Fruit fly (Drosophila melanogaster): Measurements from ENCODE around the gene baz.

Gene baz

dm6 chrX:17170484-17170944 lies 10.7 kb downstream of the baz start:
- TF ChIP-seq gl (tag; optimal IDR thresholded peaks at IDR 0.05) (no peak), CG12605 (GFP tag; IDR thresholded peaks at IDR 0.05) (peak; percentile 53; the same call in 1 of the 2 replicates), CG8301 (tag; optimal IDR thresholded peaks at IDR 0.05) (peak; percentile 54), Pif1B (GFP tag; optimal IDR thresholded peaks at IDR 0.05) (peak; percentile 56), CG15710 (tag; optimal IDR thresholded peaks at IDR 0.05) (peak; percentile 69), CG34367 (tag; optimal IDR thresholded peaks at IDR 0.05) (peak; percentile 46), CG4496 (GFP tag; IDR thresholded peaks at IDR 0.05) (peak; percentile 36; the same call in 1 of the 3 replicates), Pif1A (GFP tag; optimal IDR thresholded peaks at IDR 0.05) (peak; percentile 35), Ets98B (GFP tag; IDR thresholded peaks at IDR 0.05) (peak; percentile 79), CG10348 (GFP tag; IDR thresholded peaks at IDR 0.05) (no peak), CG8159 (tag; optimal IDR thresholded peaks at IDR 0.05) (peak; percentile 77), D1 (tag; optimal IDR thresholded peaks at IDR 0.05) (no peak), CG32121 (GFP tag; IDR thresholded peaks at IDR 0.05) (peak; percentile 79), CG17806 (tag; optimal IDR thresholded peaks at IDR 0.05) (peak; percentile 67), CG14655 (GFP tag; optimal IDR thresholded peaks at IDR 0.05) (peak; percentile 82), Snoo (tag; optimal IDR thresholded peaks at IDR 0.05) (peak; percentile 47), CG13204 (GFP tag; optimal IDR thresholded peaks at IDR 0.05) (peak; percentile 35), fd96Ca (GFP tag; IDR thresholded peaks at IDR 0.05) (peak; percentile 69; the same call in 2 of the 3 replicates), rn (GFP tag; IDR thresholded peaks at IDR 0.05) (no peak), EcR (GFP tag; optimal IDR thresholded peaks at IDR 0.05) (peak; percentile 93), CG9948 (tag; optimal IDR thresholded peaks at IDR 0.05) (peak; percentile 70)

- TF ChIP-seq CG8159 (tag; optimal IDR thresholded peaks at IDR 0.05) = peak; percentile 26
- no peak for TF ChIP-seq CG4496 (GFP tag; IDR thresholded peaks at IDR 0.05)
- TF ChIP-seq rn (GFP tag; IDR thresholded peaks at IDR 0.05) = no peak
- TF ChIP-seq D1 (tag; optimal IDR thresholded peaks at IDR 0.05) = no peak
- TF ChIP-seq Ets98B (GFP tag; IDR thresholded peaks at IDR 0.05) = no peak
- TF ChIP-seq Snoo (tag; optimal IDR thresholded peaks at IDR 0.05) = peak; percentile 22
- TF ChIP-seq CG17806 (tag; optimal IDR thresholded peaks at IDR 0.05) = peak; percentile 9
- TF ChIP-seq CG12605 (GFP tag; IDR thresholded peaks at IDR 0.05) = no peak
- peak; percentile 17 for TF ChIP-seq Pif1A (GFP tag; optimal IDR thresholded peaks at IDR 0.05)
- TF ChIP-seq CG15710 (tag; optimal IDR thresholded peaks at IDR 0.05) = peak; percentile 11
- TF ChIP-seq CG13204 (GFP tag; optimal IDR thresholded peaks at IDR 0.05) = no peak
- TF ChIP-seq Pif1B (GFP tag; optimal IDR thresholded peaks at IDR 0.05) = no peak
- no peak for TF ChIP-seq CG34367 (tag; optimal IDR thresholded peaks at IDR 0.05)
Measured at dm6 chrX:17172123-17172522, 12.3 kb downstream of the baz start.

dm6 chrX:17172777-17173315 lies 13.0 kb downstream of the baz start:
- no peak for TF ChIP-seq CG8159 (tag; optimal IDR thresholded peaks at IDR 0.05)
- no peak for TF ChIP-seq gl (tag; optimal IDR thresholded peaks at IDR 0.05)
- no peak for TF ChIP-seq Ets98B (GFP tag; IDR thresholded peaks at IDR 0.05)
- TF ChIP-seq Pif1B (GFP tag; optimal IDR thresholded peaks at IDR 0.05) = no peak
- TF ChIP-seq CG34367 (tag; optimal IDR thresholded peaks at IDR 0.05) = no peak
- no peak for TF ChIP-seq CG14655 (GFP tag; optimal IDR thresholded peaks at IDR 0.05)
- TF ChIP-seq EcR (GFP tag; optimal IDR thresholded peaks at IDR 0.05) = no peak
- no peak for TF ChIP-seq CG4496 (GFP tag; IDR thresholded peaks at IDR 0.05)

- TF ChIP-seq CG12605 (GFP tag; IDR thresholded peaks at IDR 0.05) (no peak), CG32121 (GFP tag; IDR thresholded peaks at IDR 0.05) (peak; percentile 59), CG14655 (GFP tag; optimal IDR thresholded peaks at IDR 0.05) (peak; percentile 37), Ets98B (GFP tag; IDR thresholded peaks at IDR 0.05) (peak; percentile 32; the same call in 1 of the 2 replicates), CG8301 (tag; optimal IDR thresholded peaks at IDR 0.05) (peak; percentile 16), fd96Ca (GFP tag; IDR thresholded peaks at IDR 0.05) (peak; percentile 35; the same call in 1 of the 3 replicates)
Measured at dm6 chrX:17174115-17174514, 14.3 kb downstream of the baz start.

- TF ChIP-seq D1 (tag; optimal IDR thresholded peaks at IDR 0.05) (peak; percentile 20), CG4496 (GFP tag; IDR thresholded peaks at IDR 0.05) (peak; percentile 10; the same call in 1 of the 3 replicates), CG9948 (tag; optimal IDR thresholded peaks at IDR 0.05) (no peak), EcR (GFP tag; optimal IDR thresholded peaks at IDR 0.05) (peak; percentile 45)
Measured at dm6 chrX:17175558-17176189, 15.9 kb downstream of the baz start.

dm6 chrX:17176542-17176941 lies 16.7 kb downstream of the baz start:
- TF ChIP-seq CG8159 (tag; optimal IDR thresholded peaks at IDR 0.05) (no peak), CG12605 (GFP tag; IDR thresholded peaks at IDR 0.05) (peak; percentile 16; the same call in 1 of the 2 replicates), CG32121 (GFP tag; IDR thresholded peaks at IDR 0.05) (peak; percentile 70), gl (tag; optimal IDR thresholded peaks at IDR 0.05) (no peak), EcR (GFP tag; optimal IDR thresholded peaks at IDR 0.05) (no peak), D1 (tag; optimal IDR thresholded peaks at IDR 0.05) (no peak), CG9948 (tag; optimal IDR thresholded peaks at IDR 0.05) (no peak), CG14655 (GFP tag; optimal IDR thresholded peaks at IDR 0.05) (peak; percentile 14), CG8301 (tag; optimal IDR thresholded peaks at IDR 0.05) (peak; percentile 17), CG17806 (tag; optimal IDR thresholded peaks at IDR 0.05) (no peak), CG13204 (GFP tag; optimal IDR thresholded peaks at IDR 0.05) (no peak), fd96Ca (GFP tag; IDR thresholded peaks at IDR 0.05) (0 out of 3 replicates have a peak, but pooled peaks have one; percentile 52), Snoo (tag; optimal IDR thresholded peaks at IDR 0.05) (no peak), CG15710 (tag; optimal IDR thresholded peaks at IDR 0.05) (no peak), CG34367 (tag; optimal IDR thresholded peaks at IDR 0.05) (no peak), Ets98B (GFP tag; IDR thresholded peaks at IDR 0.05) (peak; percentile 50; the same call in 1 of the 2 replicates), CG10348 (GFP tag; IDR thresholded peaks at IDR 0.05) (no peak), Pif1A (GFP tag; optimal IDR thresholded peaks at IDR 0.05) (peak; percentile 51), CG4496 (GFP tag; IDR thresholded peaks at IDR 0.05) (peak; percentile 84), rn (GFP tag; IDR thresholded peaks at IDR 0.05) (no peak), Pif1B (GFP tag; optimal IDR thresholded peaks at IDR 0.05) (peak; percentile 34)

Measured in whole organism, pupa.